Fruit fly (Drosophila melanogaster): Measurements from ENCODE around the gene hay.

hay gene

DNA sequence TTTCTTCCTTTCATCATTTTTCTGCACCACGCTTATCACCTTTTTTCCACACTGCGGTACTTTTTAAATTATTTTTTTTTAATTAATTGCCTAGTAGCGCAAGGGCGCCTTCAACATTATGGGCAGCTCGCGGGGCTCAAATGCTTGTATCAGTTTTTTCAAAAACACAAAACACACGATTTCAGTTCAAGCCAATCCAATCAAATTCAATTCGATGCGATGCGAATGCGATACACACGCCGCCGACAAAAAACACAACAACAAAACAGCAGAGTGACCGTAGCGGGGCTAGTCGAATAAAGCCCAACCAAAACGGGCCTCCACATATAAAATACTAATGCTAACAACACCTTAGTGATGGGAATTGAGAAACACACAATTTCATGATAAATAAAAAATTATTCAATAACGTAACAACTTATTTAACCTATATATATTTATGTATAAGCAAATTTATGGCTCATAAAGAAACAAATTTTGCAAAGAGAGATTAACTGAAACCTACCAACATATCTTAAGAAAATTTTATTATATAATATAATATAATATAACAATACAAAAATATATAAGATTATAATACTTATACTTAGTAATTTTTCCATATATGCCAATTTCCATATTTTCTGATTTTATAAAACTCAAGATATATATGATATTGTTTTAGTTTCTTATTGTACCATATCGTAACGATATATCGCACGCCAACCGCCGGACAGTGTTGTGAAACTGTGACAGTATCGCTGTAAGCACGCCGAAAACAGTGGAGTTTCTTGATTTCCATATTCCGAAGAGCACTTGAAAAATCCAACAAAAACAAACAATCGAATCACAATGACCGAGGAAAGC, 30.1 kb downstream of the hay start, which contains the start of the genes CG32066 and CG8003 (continued):
- TF ChIP-seq CG17612 (GFP tag; IDR thresholded peaks at IDR 0.05) = no peak
- no peak for TF ChIP-seq CG15011 (GFP tag; optimal IDR thresholded peaks at IDR 0.05)
- no peak for TF ChIP-seq unpg (GFP tag; optimal IDR thresholded peaks at IDR 0.05)
- peak; percentile 76 for TF ChIP-seq CG2199 (GFP tag; IDR thresholded peaks at IDR 0.05)
- peak; percentile 66 for TF ChIP-seq CG9797 (GFP tag; optimal IDR thresholded peaks at IDR 0.05)
- TF ChIP-seq Hr39 (optimal IDR thresholded peaks at IDR 0.05) = no peak
- TF ChIP-seq Sox100B (GFP tag; optimal IDR thresholded peaks at IDR 0.05) = no peak
- no peak for TF ChIP-seq CG11398 (GFP tag; optimal IDR thresholded peaks at IDR 0.05)
- TF ChIP-seq CG13424 (tag; optimal IDR thresholded peaks at IDR 0.05) = peak; percentile 50
- TF ChIP-seq Antp (GFP tag; optimal IDR thresholded peaks at IDR 0.05) = no peak
- no peak for TF ChIP-seq pfk (GFP tag; optimal IDR thresholded peaks at IDR 0.05)
- no peak for TF ChIP-seq slou (GFP tag; optimal IDR thresholded peaks at IDR 0.05)
- no peak for TF ChIP-seq luna (GFP tag; optimal IDR thresholded peaks at IDR 0.05)
- TF ChIP-seq CG7839 (tag; optimal IDR thresholded peaks at IDR 0.05) = peak; percentile 39
- no peak for TF ChIP-seq jigr1 (GFP tag; IDR thresholded peaks at IDR 0.05)
- TF ChIP-seq CG31388 (GFP tag; optimal IDR thresholded peaks at IDR 0.05) = no peak
- TF ChIP-seq CG18599 (GFP tag; optimal IDR thresholded peaks at IDR 0.05) = peak; percentile 30
- TF ChIP-seq Taf1 (GFP tag; IDR thresholded peaks at IDR 0.05) = no peak
- TF ChIP-seq CG5180 (GFP tag; optimal IDR thresholded peaks at IDR 0.05) = peak; percentile 43
- no peak for TF ChIP-seq CG2202 (tag; optimal IDR thresholded peaks at IDR 0.05)
- no peak for TF ChIP-seq CG6654 (GFP tag; optimal IDR thresholded peaks at IDR 0.05)
- TF ChIP-seq Ssrp (tag; optimal IDR thresholded peaks at IDR 0.05) = peak; percentile 22
- peak; percentile 30 for TF ChIP-seq HHEX (GFP tag; optimal IDR thresholded peaks at IDR 0.05)
- peak; percentile 76 for TF ChIP-seq sd (tag; optimal IDR thresholded peaks at IDR 0.05)
- peak; percentile 15 for TF ChIP-seq Sox102F (GFP tag; optimal IDR thresholded peaks at IDR 0.05)
- no peak for TF ChIP-seq CG16815 (GFP tag; optimal IDR thresholded peaks at IDR 0.05)
- peak; percentile 5 for TF ChIP-seq tin (GFP tag; optimal IDR thresholded peaks at IDR 0.05)
- peak; percentile 96 for TF ChIP-seq CG4360 (GFP tag; IDR thresholded peaks at IDR 0.05)
- 0 out of 3 replicates have a peak, but pooled peaks have one; percentile 32 for TF ChIP-seq CG14050 (GFP tag; IDR thresholded peaks at IDR 0.05)
- TF ChIP-seq CG2678 (tag; optimal IDR thresholded peaks at IDR 0.05) = peak; percentile 63
- TF ChIP-seq Rx (GFP tag; IDR thresholded peaks at IDR 0.05) = no peak
- no peak for TF ChIP-seq gsb (GFP tag; IDR thresholded peaks at IDR 0.05)
- no peak for TF ChIP-seq ems (GFP tag; optimal IDR thresholded peaks at IDR 0.05)
- no peak for TF ChIP-seq HmgD (GFP tag; optimal IDR thresholded peaks at IDR 0.05)
- peak; percentile 6 for TF ChIP-seq Dp (GFP tag; optimal IDR thresholded peaks at IDR 0.05)
- TF ChIP-seq peb (GFP tag; IDR thresholded peaks at IDR 0.05) = no peak
- TF ChIP-seq btn (GFP tag; optimal IDR thresholded peaks at IDR 0.05) = no peak
- no peak for TF ChIP-seq CG12219 (GFP tag; optimal IDR thresholded peaks at IDR 0.05)
- peak; percentile 90 for TF ChIP-seq nerfin-2 (GFP tag; IDR thresholded peaks at IDR 0.05; ENCODE audit: partially characterized antibody)
- no peak for TF ChIP-seq ssp (GFP tag; IDR thresholded peaks at IDR 0.05)
- TF ChIP-seq CG9215 (GFP tag; IDR thresholded peaks at IDR 0.05) = no peak
- no peak for TF ChIP-seq Bteb2 (GFP tag; optimal IDR thresholded peaks at IDR 0.05)
- no peak for TF ChIP-seq ara (GFP tag; IDR thresholded peaks at IDR 0.05)
- peak; percentile 51; the same call in 1 of the 2 replicates for TF ChIP-seq CG32532 (GFP tag; IDR thresholded peaks at IDR 0.05)
- TF ChIP-seq toy (GFP tag; IDR thresholded peaks at IDR 0.05) = no peak
- no peak for TF ChIP-seq CTCF (GFP tag; optimal IDR thresholded peaks at IDR 0.05)
- no peak for TF ChIP-seq CG5245 (GFP tag; optimal IDR thresholded peaks at IDR 0.05)
- TF ChIP-seq CG18011 (GFP tag; optimal IDR thresholded peaks at IDR 0.05) = no peak
- TF ChIP-seq Lhr (GFP tag; optimal IDR thresholded peaks at IDR 0.05) = no peak
- no peak for TF ChIP-seq CG10654 (GFP tag; optimal IDR thresholded peaks at IDR 0.05)
- peak; percentile 91 for TF ChIP-seq vnd (GFP tag; IDR thresholded peaks at IDR 0.05; ENCODE audit: partially characterized antibody)
